Fruit fly (Drosophila melanogaster) whole organism, embryonic: ENCODE measurements around the gene CG1640.
A peak's percentile ranks its signal among the peaks of the same experiment; 100 is the strongest.

Source experiments
- CG33557 ChIP-seq: fragments of 200-800 bp; sonication (Bioruptor generic); optimal IDR thresholded peaks from 2 replicates; lab custom pipeline; 2019; ENCODE audit warnings: missing biosample characterization, mild to moderate bottlenecking, missing genetic modification characterization, moderate library complexity
- Drgx ChIP-seq: fragments of 200-800 bp; sonication (Bioruptor generic); IDR thresholded peaks from 2 replicates; pipeline ENCODE4 v1.3.6; 2022; ENCODE audit warnings: missing biosample characterization, missing genetic modification characterization

DNA sequence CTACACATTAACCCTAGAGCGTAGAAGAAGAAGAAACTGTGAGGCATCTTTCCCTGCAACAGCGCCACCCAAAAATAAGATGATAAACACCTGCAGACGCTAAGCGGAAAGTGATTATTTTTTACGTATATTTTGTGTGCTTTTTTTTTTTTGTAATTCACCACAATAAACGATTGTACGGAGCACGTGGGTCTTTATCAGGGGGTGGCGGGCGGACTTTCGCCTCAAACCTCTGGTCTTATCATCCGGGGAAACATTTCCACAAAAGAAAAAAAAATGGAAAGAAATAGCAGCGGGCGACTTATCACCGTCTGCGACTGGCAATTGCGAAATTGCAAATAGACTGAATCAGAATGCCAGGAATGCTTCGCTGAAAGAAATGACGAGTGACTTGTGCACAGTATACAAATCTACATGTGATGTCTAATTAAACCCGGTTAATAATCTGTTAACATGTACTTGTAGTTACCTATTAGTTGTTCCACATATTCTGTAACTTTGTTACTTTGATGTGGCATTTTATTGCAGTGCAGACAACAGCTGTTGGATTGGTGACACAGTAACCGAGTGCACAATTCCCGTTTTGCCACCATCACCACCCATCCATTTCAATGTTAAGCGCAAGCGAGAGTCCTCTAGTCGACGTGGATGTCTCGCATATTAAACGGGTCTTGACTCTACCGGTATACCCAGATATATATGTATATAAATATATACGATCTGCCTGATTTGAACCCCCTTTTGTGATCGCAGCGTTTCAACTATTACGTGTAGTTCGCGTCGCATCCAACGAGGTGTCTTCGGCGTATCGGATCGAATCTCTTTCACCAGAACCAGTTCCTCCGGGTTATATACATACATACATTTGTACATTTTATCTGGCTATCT is 38.3 kb upstream of the CG1640 start:
- TF ChIP-seq Drgx (GFP tag; lab: Robert Waterston, UW): peak; percentile 89
- TF ChIP-seq CG33557 (GFP tag; lab: Kevin White, UChicago): no peak
